Fruit fly (Drosophila melanogaster) whole organism, embryonic: ENCODE data around the gene Acn.
A peak's percentile ranks its signal among the peaks of the same experiment; 100 is the strongest.

Source experiments
- Aef1 ChIP-seq: fragments of 200-800 bp; sonication (Bioruptor generic); IDR thresholded peaks from 3 replicates; pipeline ENCODE4 v1.3.6; 2022; ENCODE audit warnings: missing biosample characterization, missing genetic modification characterization
- Awh ChIP-seq: fragments of 200-800 bp; sonication (Bioruptor generic); IDR thresholded peaks from 2 replicates; pipeline ENCODE4, ENCODE4 v1.3.6; 2022; ENCODE audit warnings: missing biosample characterization, missing genetic modification characterization
- CG10274 ChIP-seq: fragments of 200-800 bp; sonication (Bioruptor generic); optimal IDR thresholded peaks from 3 replicates; lab custom pipeline; 2017; ENCODE audit warnings: missing biosample characterization, mild to moderate bottlenecking, missing genetic modification characterization
- CG10979 ChIP-seq: fragments of 200-800 bp; sonication (Bioruptor generic); optimal IDR thresholded peaks from 2 replicates; lab custom pipeline; 2018; ENCODE audit warnings: missing biosample characterization, mild to moderate bottlenecking, missing genetic modification characterization, moderate library complexity
- CG12236 ChIP-seq: fragments of 200-800 bp; sonication (Bioruptor generic); optimal IDR thresholded peaks from 2 replicates; lab custom pipeline; 2016; ENCODE audit warnings: missing biosample characterization, missing genetic modification characterization
- CG13123 ChIP-seq: fragments of 200-800 bp; sonication (Bioruptor generic); optimal IDR thresholded peaks from 2 replicates; lab custom pipeline; 2016; ENCODE audit warnings: missing biosample characterization, missing genetic modification characterization
- CG14014 ChIP-seq: fragments of 200-800 bp; sonication (Bioruptor generic); IDR thresholded peaks from 2 replicates; pipeline ENCODE4 v1.3.6; 2022; ENCODE audit warnings: missing biosample characterization, missing genetic modification characterization
- CG15073 ChIP-seq: fragments of 200-800 bp; sonication (Bioruptor generic); optimal IDR thresholded peaks from 2 replicates; lab custom pipeline; 2016; ENCODE audit warnings: missing biosample characterization, missing genetic modification characterization
- CG15479 ChIP-seq: fragments of 200-800 bp; sonication (Bioruptor generic); optimal IDR thresholded peaks from 3 replicates; lab custom pipeline; 2019; ENCODE audit warnings: missing biosample characterization, mild to moderate bottlenecking, missing genetic modification characterization, moderate library complexity
- CG16779 ChIP-seq: fragments of 200-800 bp; sonication (Bioruptor generic); IDR thresholded peaks from 2 replicates; pipeline ENCODE4 v1.3.6; 2022; ENCODE audit warnings: missing biosample characterization, missing genetic modification characterization
- CG17612 ChIP-seq: fragments of 200-800 bp; sonication (Bioruptor generic); IDR thresholded peaks from 2 replicates; pipeline ENCODE4 v1.3.6; 2022; ENCODE audit warnings: missing biosample characterization, missing genetic modification characterization
- CG2199 ChIP-seq: fragments of 200-800 bp; sonication (Bioruptor generic); IDR thresholded peaks from 3 replicates; pipeline ENCODE4 v1.3.6; 2022; ENCODE audit warnings: missing biosample characterization, missing genetic modification characterization
- CG2875 ChIP-seq: fragments of 200-800 bp; sonication (Bioruptor generic); optimal IDR thresholded peaks from 2 replicates; lab custom pipeline; 2017; ENCODE audit warnings: missing biosample characterization, mild to moderate bottlenecking, missing genetic modification characterization, missing genetic modification reagents
- CG31224 ChIP-seq: fragments of 200-800 bp; sonication (Bioruptor generic); IDR thresholded peaks from 2 replicates; pipeline ENCODE4 v1.3.6; 2022; ENCODE audit warnings: missing biosample characterization, missing genetic modification characterization
- CG32767 ChIP-seq: fragments of 200-800 bp; sonication (Bioruptor generic); IDR thresholded peaks from 2 replicates; pipeline ENCODE4 v1.3.6; 2022; ENCODE audit warnings: missing biosample characterization, missing genetic modification characterization
- CG6272 ChIP-seq: fragments of 200-800 bp; sonication (Bioruptor generic); IDR thresholded peaks from 2 replicates; pipeline ENCODE4 v1.3.6; 2022; ENCODE audit warnings: missing biosample characterization, missing genetic modification characterization
- CG6791 ChIP-seq: fragments of 200-800 bp; sonication (Bioruptor generic); IDR thresholded peaks from 3 replicates; pipeline ENCODE4 v1.3.6; 2022; ENCODE audit warnings: missing biosample characterization, missing genetic modification characterization; ENCODE audit not compliant: partially characterized antibody
- CG7556 ChIP-seq: fragments of 200-800 bp; sonication (Bioruptor generic); optimal IDR thresholded peaks from 2 replicates; lab custom pipeline; 2017; ENCODE audit warnings: missing biosample characterization, mild to moderate bottlenecking, missing genetic modification characterization
- CG7786 ChIP-seq: fragments of 200-800 bp; sonication (Bioruptor generic); optimal IDR thresholded peaks from 2 replicates; lab custom pipeline; 2016; ENCODE audit warnings: missing biosample characterization, missing genetic modification characterization
- CG7839 ChIP-seq: fragments of 200-800 bp; sonication (Bioruptor generic); optimal IDR thresholded peaks from 3 replicates; lab custom pipeline; 2018; ENCODE audit warnings: missing biosample characterization, mild to moderate bottlenecking, missing genetic modification characterization, moderate library complexity
- CG9797 ChIP-seq: fragments of 200-800 bp; sonication (Bioruptor generic); optimal IDR thresholded peaks from 3 replicates; lab custom pipeline; 2018; ENCODE audit warnings: missing biosample characterization, mild to moderate bottlenecking, missing genetic modification characterization
- CG9817 ChIP-seq: fragments of 200-800 bp; sonication (Bioruptor generic); optimal IDR thresholded peaks from 2 replicates; lab custom pipeline; 2018; ENCODE audit warnings: missing biosample characterization, mild to moderate bottlenecking, missing genetic modification characterization, moderate library complexity
- Dip3 ChIP-seq: fragments of 200-800 bp; sonication (Bioruptor generic); optimal IDR thresholded peaks from 3 replicates; lab custom pipeline; 2016; ENCODE audit warnings: missing biosample characterization, missing genetic modification characterization
- Dref ChIP-seq: fragments of 200-800 bp; sonication (Bioruptor generic); IDR thresholded peaks from 2 replicates; pipeline ENCODE4 v1.3.6; 2022; ENCODE audit warnings: missing biosample characterization, missing genetic modification characterization
- Eip74EF ChIP-seq, 2 experiments: fragments of 200-800 bp in 1 of 2; fragments of >200 bp in 1 of 2; sonication (Bioruptor generic) in 1 of 2; optimal IDR thresholded peaks; 2 replicates each; lab custom pipeline; 2017 to 2019; ENCODE audit warnings: missing biosample characterization in 2 of 2, missing genetic modification characterization in 2 of 2, mild to moderate bottlenecking in 1 of 2, moderate library complexity in 1 of 2
- H2.0 ChIP-seq: fragments of 200-800 bp; sonication (Bioruptor generic); IDR thresholded peaks from 2 replicates; pipeline ENCODE4 v1.3.6; 2022; ENCODE audit warnings: missing biosample characterization, missing genetic modification characterization
- HLH4C ChIP-seq: fragments of 200-800 bp; sonication (Bioruptor generic); IDR thresholded peaks from 3 replicates; pipeline ENCODE4 v1.3.6; 2022; ENCODE audit warnings: missing biosample characterization, missing genetic modification characterization; ENCODE audit not compliant: partially characterized antibody
- Nf-YA ChIP-seq: fragments of 200-800 bp; sonication (Bioruptor generic); IDR thresholded peaks from 2 replicates; pipeline ENCODE4 v1.3.6; 2022; ENCODE audit warnings: missing biosample characterization, missing genetic modification characterization
- Nf-YB ChIP-seq: fragments of 200-800 bp; sonication (Bioruptor generic); optimal IDR thresholded peaks from 3 replicates; lab custom pipeline; 2019; ENCODE audit warnings: missing biosample characterization, mild to moderate bottlenecking, missing genetic modification characterization, moderate library complexity
- Sin3A ChIP-seq: fragments of >200 bp; optimal IDR thresholded peaks from 2 replicates; lab custom pipeline; 2018
- Sox102F ChIP-seq: fragments of 200-800 bp; sonication (Bioruptor generic); optimal IDR thresholded peaks from 2 replicates; lab custom pipeline; 2018; ENCODE audit warnings: missing biosample characterization, mild to moderate bottlenecking, missing genetic modification characterization, moderate library complexity
- abd-A ChIP-seq: fragments of 200-800 bp; sonication (Bioruptor generic); optimal IDR thresholded peaks from 3 replicates; lab custom pipeline; 2019; ENCODE audit warnings: missing biosample characterization, mild to moderate bottlenecking, missing genetic modification characterization, moderate library complexity
- bab2 ChIP-seq: fragments of 200-800 bp; sonication (Bioruptor generic); optimal IDR thresholded peaks from 2 replicates; lab custom pipeline; 2016; ENCODE audit warnings: missing biosample characterization, missing genetic modification characterization
- cad ChIP-seq: fragments of >200 bp; optimal IDR thresholded peaks from 2 replicates; lab custom pipeline; 2017; ENCODE audit warnings: missing biosample characterization, missing genetic modification characterization
- chinmo ChIP-seq: fragments of 200-800 bp; sonication (Bioruptor generic); IDR thresholded peaks from 4 replicates; pipeline ENCODE4 v1.3.6; 2022; ENCODE audit warnings: missing biosample characterization, missing genetic modification characterization; ENCODE audit not compliant: partially characterized antibody
- crol ChIP-seq: fragments of 200-800 bp; sonication (Bioruptor generic); IDR thresholded peaks from 2 replicates; pipeline ENCODE4 v1.3.6; 2022; ENCODE audit warnings: missing biosample characterization, missing genetic modification characterization
- dmrt99B ChIP-seq: fragments of 200-800 bp; sonication (Bioruptor generic); optimal IDR thresholded peaks from 2 replicates; lab custom pipeline; 2018; ENCODE audit warnings: missing biosample characterization, mild to moderate bottlenecking, missing genetic modification characterization, moderate library complexity
- ewg ChIP-seq: fragments of 200-800 bp; sonication (Bioruptor generic); optimal IDR thresholded peaks from 3 replicates; lab custom pipeline; 2017; ENCODE audit warnings: mild to moderate bottlenecking, missing biosample characterization, missing genetic modification reagents, missing genetic modification characterization
- gcm2 ChIP-seq: fragments of 200-800 bp; sonication (Bioruptor generic); optimal IDR thresholded peaks from 2 replicates; lab custom pipeline; 2016; ENCODE audit warnings: missing biosample characterization, missing genetic modification characterization
- grau ChIP-seq: fragments of 200-800 bp; optimal IDR thresholded peaks from 3 replicates; lab custom pipeline; 2019; ENCODE audit warnings: missing biosample characterization, mild to moderate bottlenecking, missing genetic modification characterization, moderate library complexity
- hbn ChIP-seq: fragments of 200-800 bp; sonication (Bioruptor generic); IDR thresholded peaks from 2 replicates; pipeline ENCODE4 v1.3.6; 2022; ENCODE audit warnings: missing biosample characterization, missing genetic modification characterization; ENCODE audit not compliant: partially characterized antibody
- hth ChIP-seq: fragments of >200 bp; optimal IDR thresholded peaks from 2 replicates; lab custom pipeline; 2017; ENCODE audit warnings: inconsistent platforms
- lbe ChIP-seq: fragments of 200-800 bp; sonication (Bioruptor generic); optimal IDR thresholded peaks from 2 replicates; lab custom pipeline; 2016; ENCODE audit warnings: missing biosample characterization, mild to moderate bottlenecking, missing genetic modification characterization
- pan ChIP-seq, 4 experiments: fragments of >200 bp in 3 of 4; fragments of 200-800 bp in 1 of 4; sonication (Bioruptor generic) in 1 of 4; optimal IDR thresholded peaks in 3 of 4; IDR thresholded peaks in 1 of 4; 2 replicates each; pipeline versions ENCODE4 v1.3.6 to Lab custom; 2017 to 2022; ENCODE audit warnings: missing biosample characterization in 2 of 4, missing genetic modification characterization in 2 of 4, mixed read lengths in 1 of 4
- seq ChIP-seq: fragments of 200-800 bp; sonication (Bioruptor generic); IDR thresholded peaks from 2 replicates; pipeline ENCODE4 v1.3.6; 2022; ENCODE audit warnings: missing biosample characterization, missing genetic modification characterization
- slbo ChIP-seq: fragments of 200-800 bp; sonication (Bioruptor generic); IDR thresholded peaks from 2 replicates; pipeline ENCODE4 v1.3.6; 2022; ENCODE audit warnings: missing biosample characterization, missing genetic modification characterization
- vfl ChIP-seq: fragments of 200-800 bp; sonication (Bioruptor generic); optimal IDR thresholded peaks from 2 replicates; lab custom pipeline; 2016; ENCODE audit warnings: missing biosample characterization, missing genetic modification characterization
- zfh2 ChIP-seq: fragments of 200-800 bp; sonication (Bioruptor generic); optimal IDR thresholded peaks from 2 replicates; lab custom pipeline; 2016; ENCODE audit warnings: missing biosample characterization, missing genetic modification characterization

The Acn gene

DNA sequence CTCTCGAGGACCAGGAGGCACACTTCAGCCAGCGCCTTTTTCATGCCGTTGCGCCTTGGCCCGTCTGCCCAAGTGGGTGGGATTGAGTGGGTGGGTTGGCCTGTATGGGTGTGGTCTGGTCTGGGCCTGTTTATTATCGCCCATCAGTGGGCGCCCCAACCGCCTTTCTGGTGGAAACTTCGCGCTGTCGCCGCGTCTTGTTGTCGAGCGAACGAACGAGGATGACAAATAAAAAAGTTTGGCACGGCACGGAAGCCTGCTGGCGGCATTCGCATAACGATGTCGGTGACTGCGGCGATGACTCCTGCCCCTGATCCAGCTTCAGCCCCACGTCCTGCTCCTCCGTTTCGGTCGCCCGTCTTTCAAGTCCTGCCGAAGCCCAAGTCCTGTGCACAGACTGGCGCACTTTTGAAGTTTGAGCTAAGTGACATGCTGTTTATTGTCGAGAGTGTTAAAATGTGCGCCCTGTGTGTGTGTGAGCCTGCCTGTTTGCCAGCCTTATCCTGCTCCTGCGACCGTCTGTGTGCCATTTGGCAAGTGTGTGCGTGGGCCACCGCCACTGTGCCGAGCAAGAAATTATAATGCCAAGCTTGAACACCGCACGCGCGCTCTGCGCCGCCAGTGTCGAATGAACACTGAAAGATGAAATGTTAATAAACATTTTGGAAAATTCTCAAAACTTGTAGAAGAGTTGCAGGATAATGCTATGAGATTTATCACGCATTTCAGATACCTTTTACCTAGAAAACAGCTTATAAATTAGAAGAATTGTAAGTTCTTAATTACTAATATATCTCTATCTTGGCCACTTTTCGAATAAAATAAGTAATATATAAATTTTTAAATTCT lies 30.9 kb upstream of the Acn start:
- TF ChIP-seq zfh2 (peak; percentile 10), slbo (GFP tag; lab: Robert Waterston, UW) (peak; percentile 58), Nf-YB (GFP tag; lab: Kevin White, UChicago) (peak; percentile 55), CG13123 (GFP tag; lab: Kevin White, UChicago) (peak; percentile 30), Dref (GFP tag; lab: Robert Waterston, UW) (no peak), HLH4C (GFP tag; lab: Robert Waterston, UW) (no peak), Sin3A (lab: Kevin White, UChicago) (no peak), Aef1 (GFP tag; lab: Robert Waterston, UW) (peak; percentile 58; the same call in 2 of the 3 replicates), CG10979 (tag; lab: Kevin White, UChicago) (peak; percentile 69), Sox102F (GFP tag; lab: Kevin White, UChicago) (peak; percentile 78), CG6272 (GFP tag; lab: Robert Waterston, UW) (no peak), cad (no peak), CG7556 (GFP tag; lab: Kevin White, UChicago) (peak; percentile 94), crol (no peak), CG31224 (GFP tag; lab: Robert Waterston, UW) (peak; percentile 51; the same call in 1 of the 2 replicates), Awh (GFP tag; lab: Robert Waterston, UW) (0 out of 2 replicates have a peak, but pooled peaks have one; percentile 10), CG12236 (GFP tag; lab: Kevin White, UChicago) (no peak), CG15073 (GFP tag; lab: Kevin White, UChicago) (no peak), CG15479 (GFP tag; lab: Kevin White, UChicago) (no peak), CG7786 (GFP tag; lab: Kevin White, UChicago) (no peak), pan (optimal IDR thresholded peaks at IDR 0.05; lab: Kevin White, UChicago) (no peak), pan (GFP tag; optimal IDR thresholded peaks at IDR 0.05 in 1 of 2, IDR thresholded peaks at IDR 0.05 in 1 of 2) (peak in 1 of 2 experiments; percentile 67), dmrt99B (tag; lab: Kevin White, UChicago) (peak; percentile 88), grau (peak; percentile 85), chinmo (GFP tag; lab: Robert Waterston, UW) (0 out of 4 replicates have a peak, but pooled peaks have one; percentile 58), hth (lab: Kevin White, UChicago) (no peak), CG6791 (GFP tag; lab: Robert Waterston, UW) (no peak), CG17612 (no peak), gcm2 (GFP tag; lab: Kevin White, UChicago) (no peak), H2.0 (GFP tag; lab: Robert Waterston, UW) (0 out of 2 replicates have a peak, but pooled peaks have one; percentile 29), CG32767 (GFP tag; lab: Robert Waterston, UW) (peak; percentile 61; the same call in 1 of the 2 replicates), bab2 (GFP tag; lab: Kevin White, UChicago) (peak; percentile 49), CG9797 (GFP tag; lab: Kevin White, UChicago) (no peak), Eip74EF (GFP tag; optimal IDR thresholded peaks at IDR 0.05; lab: Kevin White, UChicago) (peak in 1 of 2 experiments; percentile 72), CG14014 (GFP tag; lab: Robert Waterston, UW) (peak; percentile 63), Nf-YA (GFP tag; lab: Robert Waterston, UW) (no peak), CG2199 (no peak), CG7839 (tag; lab: Kevin White, UChicago) (peak; percentile 87), hbn (GFP tag; lab: Robert Waterston, UW) (no peak), CG10274 (GFP tag; lab: Kevin White, UChicago) (peak; percentile 15), CG2875 (GFP tag; lab: Kevin White, UChicago) (peak; percentile 28), CG9817 (tag; lab: Kevin White, UChicago) (peak; percentile 66), abd-A (tag; lab: Kevin White, UChicago) (peak; percentile 96), lbe (GFP tag; lab: Kevin White, UChicago) (no peak), ewg (GFP tag; lab: Kevin White, UChicago) (peak; percentile 64), vfl (peak; percentile 27), CG16779 (GFP tag; lab: Robert Waterston, UW) (no peak), Dip3 (GFP tag; lab: Kevin White, UChicago) (no peak), seq (GFP tag; lab: Robert Waterston, UW) (peak; percentile 35; the same call in 1 of the 2 replicates)
